Worm (Caenorhabditis elegans) whole organism, L1 larva: ENCODE measurements around the gene sel-1.

Experiments
- C04F5.9 ChIP-seq: sonication (generic microtip); optimal IDR thresholded peaks from 2 replicates; lab custom pipeline; 2016; ENCODE audit warnings: missing genetic modification characterization, missing compliant biosample characterization
- C16A3.4 ChIP-seq: fragments of 150-350 bp; optimal IDR thresholded peaks from 2 replicates; lab custom pipeline; 2014; ENCODE audit warnings: missing biosample characterization, missing genetic modification characterization
- Y116A8C.19 ChIP-seq: sonication (generic microtip); optimal IDR thresholded peaks from 2 replicates; lab custom pipeline; 2016; ENCODE audit warnings: missing compliant biosample characterization, missing genetic modification characterization, borderline replicate concordance
- aha-1 ChIP-seq: fragments of 150-350 bp; optimal IDR thresholded peaks from 2 replicates; lab custom pipeline; 2014; ENCODE audit warnings: missing biosample characterization, missing genetic modification characterization
- alr-1 ChIP-seq: fragments of 200-800 bp; sonication (Bioruptor generic); optimal IDR thresholded peaks from 2 replicates; lab custom pipeline; 2018; ENCODE audit warnings: borderline replicate concordance, mild to moderate bottlenecking, missing genetic modification characterization, missing compliant biosample characterization
- aly-2 ChIP-seq: fragments of 150-350 bp; optimal IDR thresholded peaks from 2 replicates; lab custom pipeline; 2014; ENCODE audit warnings: missing biosample characterization, missing genetic modification characterization
- ama-1 ChIP-seq: fragments of 150-350 bp; optimal IDR thresholded peaks from 2 replicates; lab custom pipeline; 2014
- blmp-1 ChIP-seq: fragments of 150-350 bp; optimal IDR thresholded peaks from 2 replicates; lab custom pipeline; 2014; ENCODE audit warnings: missing biosample characterization, missing genetic modification characterization
- ceh-82 ChIP-seq, 3 experiments: fragments of 150-350 bp in 1 of 3; sonication (generic microtip) in 2 of 3; optimal IDR thresholded peaks; 2 replicates each; lab custom pipeline; 2014 to 2017; ENCODE audit warnings: missing biosample characterization in 3 of 3, missing genetic modification characterization in 3 of 3
- ceh-90 ChIP-seq: sonication (generic microtip); optimal IDR thresholded peaks from 2 replicates; lab custom pipeline; 2016; ENCODE audit warnings: missing genetic modification characterization, missing compliant biosample characterization
- efl-1 ChIP-seq, 4 experiments: fragments of 150-350 bp; optimal IDR thresholded peaks in 3 of 4; peaks in 1 of 4; 1 replicate in 1 of 4; 2 replicates in 3 of 4; lab custom pipeline; 2014; ENCODE audit warnings: missing biosample characterization in 2 of 4, missing genetic modification characterization in 2 of 4, missing genetic modification reagents in 2 of 4
- egl-13 ChIP-seq: sonication (generic microtip); optimal IDR thresholded peaks from 2 replicates; lab custom pipeline; 2016; ENCODE audit warnings: missing genotype, missing genetic modification reagents, missing genetic modification characterization, missing compliant biosample characterization
- egl-27 ChIP-seq, 2 experiments: fragments of 150-350 bp in 1 of 2; sonication (generic microtip); optimal IDR thresholded peaks; 3 replicates each; lab custom pipeline; 2017 to 2018; ENCODE audit warnings: missing biosample characterization in 2 of 2, missing genetic modification characterization in 2 of 2, missing genetic modification reagents in 2 of 2
- elt-3 ChIP-seq, 6 experiments: fragments of 150-350 bp in 1 of 6; sonication (generic microtip); optimal IDR thresholded peaks; 2 replicates each; lab custom pipeline; 2017 to 2018; ENCODE audit warnings: missing biosample characterization in 6 of 6, missing genetic modification characterization in 6 of 6, inconsistent platforms in 1 of 6
- fkh-10 ChIP-seq: sonication (generic microtip); optimal IDR thresholded peaks from 2 replicates; lab custom pipeline; 2017; ENCODE audit warnings: missing biosample characterization, missing genetic modification reagents, missing genetic modification characterization
- fos-1 ChIP-seq: fragments of 150-350 bp; optimal IDR thresholded peaks from 2 replicates; lab custom pipeline; 2014; ENCODE audit warnings: missing biosample characterization, missing genetic modification characterization
- grh-1 ChIP-seq: fragments of 200-800 bp; sonication (Bioruptor generic); IDR thresholded peaks from 2 replicates; pipeline ENCODE4 v1.3.6; 2022; ENCODE audit warnings: missing genetic modification reagents, missing genetic modification characterization, missing compliant biosample characterization
- hlh-4 ChIP-seq: sonication (generic microtip); optimal IDR thresholded peaks from 2 replicates; lab custom pipeline; 2016; ENCODE audit warnings: mild to moderate bottlenecking, missing genetic modification characterization, missing compliant biosample characterization
- hpl-2 ChIP-seq: fragments of 150-350 bp; optimal IDR thresholded peaks from 2 replicates; lab custom pipeline; 2014; ENCODE audit warnings: missing biosample characterization, missing genetic modification reagents, missing genetic modification characterization
- isw-1 ChIP-seq: fragments of 200-800 bp; sonication (Bioruptor generic); IDR thresholded peaks from 2 replicates; pipeline ENCODE4 v1.3.6; 2022; ENCODE audit warnings: missing genetic modification characterization, missing compliant biosample characterization
- jun-1 ChIP-seq: fragments of 150-350 bp; optimal IDR thresholded peaks from 2 replicates; lab custom pipeline; 2014; ENCODE audit warnings: missing biosample characterization, missing genetic modification reagents, missing genetic modification characterization
- lin-13 ChIP-seq: fragments of 150-350 bp; optimal IDR thresholded peaks from 2 replicates; lab custom pipeline; 2014; ENCODE audit warnings: missing biosample characterization, missing genetic modification reagents, missing genetic modification characterization
- lin-14 ChIP-seq: fragments of 200-800 bp; sonication (Bioruptor generic); optimal IDR thresholded peaks from 2 replicates; lab custom pipeline; 2018; ENCODE audit warnings: mild to moderate bottlenecking, missing genetic modification characterization, moderate library complexity, missing compliant biosample characterization
- lin-15B ChIP-seq: fragments of 150-350 bp; sonication (generic microtip); optimal IDR thresholded peaks from 3 replicates; lab custom pipeline; 2014; ENCODE audit warnings: missing biosample characterization, missing genetic modification characterization
- lin-35 ChIP-seq, 2 experiments: fragments of 150-350 bp; optimal IDR thresholded peaks; 2 replicates each; lab custom pipeline; 2014; ENCODE audit warnings: missing biosample characterization in 2 of 2, missing genetic modification characterization in 2 of 2, missing genetic modification reagents in 2 of 2
- lsy-2 ChIP-seq, 2 experiments: fragments of 150-350 bp; optimal IDR thresholded peaks; 2 replicates each; lab custom pipeline; 2014; ENCODE audit warnings: missing biosample characterization in 2 of 2, missing genetic modification characterization in 2 of 2
- mab-9 ChIP-seq: fragments of 200-800 bp; sonication (Bioruptor generic); IDR thresholded peaks from 2 replicates; pipeline ENCODE4 v1.3.6; 2022; ENCODE audit warnings: missing genetic modification reagents, missing genetic modification characterization, missing compliant biosample characterization
- mdl-1 ChIP-seq, 2 experiments: fragments of 150-350 bp; optimal IDR thresholded peaks; 2 replicates each; lab custom pipeline; 2014 to 2017; ENCODE audit warnings: missing biosample characterization in 2 of 2, missing genetic modification characterization in 2 of 2, inconsistent platforms in 1 of 2
- mef-2 ChIP-seq: fragments of 150-350 bp; optimal IDR thresholded peaks from 2 replicates; lab custom pipeline; 2014; ENCODE audit warnings: missing biosample characterization, missing genetic modification characterization
- nhr-12 ChIP-seq: sonication (generic microtip); optimal IDR thresholded peaks from 2 replicates; lab custom pipeline; 2017; ENCODE audit warnings: missing biosample characterization, missing genetic modification characterization
- nhr-19 ChIP-seq: fragments of 200-800 bp; sonication (Bioruptor generic); conservative IDR thresholded peaks from 2 replicates; pipeline ENCODE4 v1.3.6; 2022; ENCODE audit warnings: missing genetic modification characterization, missing compliant biosample characterization
- nhr-20 ChIP-seq: sonication (generic microtip); optimal IDR thresholded peaks from 2 replicates; lab custom pipeline; 2016; ENCODE audit warnings: mild to moderate bottlenecking, missing genetic modification characterization, missing compliant biosample characterization
- nhr-47 ChIP-seq: sonication (generic microtip); optimal IDR thresholded peaks from 2 replicates; lab custom pipeline; 2016; ENCODE audit warnings: mild to moderate bottlenecking, missing genetic modification characterization, moderate library complexity, missing compliant biosample characterization
- nhr-71 ChIP-seq: sonication (generic microtip); optimal IDR thresholded peaks from 2 replicates; lab custom pipeline; 2016; ENCODE audit warnings: mild to moderate bottlenecking, missing genetic modification characterization, moderate library complexity, missing compliant biosample characterization
- nhr-84 ChIP-seq: sonication (generic microtip); optimal IDR thresholded peaks from 2 replicates; lab custom pipeline; 2017; ENCODE audit warnings: missing biosample characterization, missing genetic modification characterization
- nhr-85 ChIP-seq: sonication (generic microtip); peaks from one replicate; lab custom pipeline; 2016; ENCODE audit warnings: missing genetic modification characterization, inconsistent platforms, missing compliant biosample characterization
- nhr-90 ChIP-seq: sonication (generic microtip); optimal IDR thresholded peaks from 2 replicates; lab custom pipeline; 2016; ENCODE audit warnings: mild to moderate bottlenecking, missing genetic modification characterization, missing compliant biosample characterization; ENCODE audit not compliant: poor library complexity
- pax-3 ChIP-seq: fragments of 200-800 bp; sonication (Bioruptor generic); optimal IDR thresholded peaks from 2 replicates; lab custom pipeline; 2018; ENCODE audit warnings: mild to moderate bottlenecking, missing genetic modification characterization, moderate library complexity, missing compliant biosample characterization
- skn-1 ChIP-seq: fragments of 150-350 bp; optimal IDR thresholded peaks from 2 replicates; lab custom pipeline; 2014; ENCODE audit warnings: missing biosample characterization, missing genetic modification characterization
- snu-23 ChIP-seq: sonication (generic microtip); optimal IDR thresholded peaks from 2 replicates; lab custom pipeline; 2016; ENCODE audit warnings: missing genetic modification characterization, missing compliant biosample characterization
- tbx-2 ChIP-seq: sonication (generic microtip); optimal IDR thresholded peaks from 2 replicates; lab custom pipeline; 2016; ENCODE audit warnings: missing genetic modification characterization, missing compliant biosample characterization
- tlp-1 ChIP-seq: fragments of 150-350 bp; optimal IDR thresholded peaks from 2 replicates; lab custom pipeline; 2014; ENCODE audit warnings: missing biosample characterization, missing genetic modification characterization
- unc-86 ChIP-seq: sonication (generic microtip); optimal IDR thresholded peaks from 2 replicates; lab custom pipeline; 2016; ENCODE audit warnings: missing genetic modification characterization, missing compliant biosample characterization
- unc-98 ChIP-seq: fragments of 200-800 bp; sonication (Bioruptor generic); IDR thresholded peaks from 2 replicates; pipeline ENCODE4 v1.3.6; 2022; ENCODE audit warnings: missing genetic modification characterization, missing compliant biosample characterization
- vab-15 ChIP-seq: sonication (generic microtip); optimal IDR thresholded peaks from 2 replicates; lab custom pipeline; 2017; ENCODE audit warnings: missing genotype, mild to moderate bottlenecking, missing genetic modification characterization, missing compliant biosample characterization
- zag-1 ChIP-seq: fragments of 150-350 bp; optimal IDR thresholded peaks from 2 replicates; lab custom pipeline; 2014; ENCODE audit warnings: missing biosample characterization, missing genetic modification characterization
- ztf-11 ChIP-seq, 2 experiments: sonication (generic microtip); optimal IDR thresholded peaks; 2 replicates each; lab custom pipeline; 2016 to 2017; ENCODE audit warnings: missing genetic modification characterization in 2 of 2, missing biosample characterization in 1 of 2, missing compliant biosample characterization in 1 of 2
- ztf-4 ChIP-seq: fragments of 150-350 bp; optimal IDR thresholded peaks from 2 replicates; lab custom pipeline; 2014; ENCODE audit warnings: missing biosample characterization, missing genetic modification characterization

sel-1 gene

DNA sequence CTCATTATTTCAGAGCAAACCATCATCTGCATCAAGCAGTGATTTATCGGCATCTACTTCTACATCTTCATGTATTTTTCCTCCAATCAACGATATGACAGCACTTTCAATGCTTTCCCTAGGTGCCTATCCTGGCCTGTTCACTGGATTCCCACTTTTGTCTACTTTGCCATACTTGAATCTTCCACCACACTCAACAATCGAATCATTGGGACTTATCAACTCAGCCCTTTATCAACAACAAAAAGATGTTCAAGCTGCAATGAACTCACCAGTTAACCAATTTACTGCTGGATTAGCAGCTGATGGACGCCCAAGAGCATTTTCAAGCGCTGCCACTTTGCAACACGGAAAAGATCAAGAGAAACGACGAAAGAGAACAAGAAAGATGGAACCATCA lies 19.3 kb upstream of the sel-1 start:
- no peak for TF ChIP-seq blmp-1
- no peak for TF ChIP-seq hpl-2
- no peak for TF ChIP-seq isw-1 (GFP tag; lab: Robert Waterston, UW)
- no peak for TF ChIP-seq Y116A8C.19 (tag; lab: Kevin White, UChicago)
- TF ChIP-seq, all 84 proteins: peak for 0

DNA sequence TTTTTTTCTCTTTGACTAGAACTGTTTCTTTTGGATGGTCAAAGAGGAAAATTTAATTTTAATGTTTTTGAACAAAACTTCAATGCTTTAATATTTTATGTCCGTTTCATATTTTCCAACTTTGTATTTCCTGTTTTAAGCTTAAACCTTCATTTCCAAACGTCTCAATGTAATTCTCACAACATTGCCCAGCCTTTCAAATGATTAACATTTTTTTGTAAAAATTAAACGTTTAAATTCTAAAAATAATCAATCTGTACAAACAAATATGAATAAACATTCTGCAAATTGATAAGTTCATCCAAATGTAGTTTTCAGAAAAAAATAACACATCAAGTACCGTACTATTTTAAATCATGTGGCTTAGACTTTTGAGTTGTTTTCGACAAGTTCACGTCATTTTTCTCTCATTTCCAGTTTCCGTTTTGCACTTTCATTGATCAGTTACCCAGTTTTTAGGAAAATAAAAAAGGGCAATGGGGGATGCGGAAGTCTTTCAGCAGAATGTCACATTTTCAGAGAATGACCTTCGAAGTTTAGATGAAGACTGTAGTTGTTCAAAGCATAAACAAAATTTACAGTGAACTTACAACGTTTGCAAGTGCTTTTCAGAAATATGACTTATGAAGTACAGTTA lies 17.7 kb upstream of the sel-1 start:
- TF ChIP-seq lsy-2 (tag; optimal IDR thresholded peaks at IDR 0.05; lab: Kevin White, UChicago) (peak in 1 of 2 experiments; percentile 2), egl-13 (tag; lab: Kevin White, UChicago) (no peak)

DNA sequence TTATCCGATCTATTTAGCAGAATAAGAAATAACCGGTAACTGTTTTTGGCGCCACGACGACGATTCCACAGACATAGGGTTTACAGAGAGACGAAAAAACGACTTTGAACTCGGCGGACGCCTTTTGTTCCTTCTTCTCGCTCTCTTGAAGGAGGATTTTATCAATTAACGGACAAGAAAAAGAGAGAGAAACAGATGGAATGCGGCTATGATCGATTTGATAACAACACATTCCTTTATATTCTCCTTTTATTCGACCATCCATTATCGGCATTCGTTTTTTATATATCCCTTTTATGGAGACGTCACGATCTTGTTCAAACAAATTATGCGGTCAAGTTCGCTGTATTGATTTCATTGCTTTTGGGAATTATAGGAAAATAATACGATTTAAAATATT lies 11.7 kb upstream of the sel-1 start:
- no peak for TF ChIP-seq C04F5.9
- TF ChIP-seq pax-3 (tag; lab: Kevin White, UChicago) = peak; percentile 48
- no peak for TF ChIP-seq jun-1
- no peak for TF ChIP-seq mab-9
- no peak for TF ChIP-seq ceh-90 (tag; lab: Kevin White, UChicago)
- peak; percentile 93 for TF ChIP-seq nhr-85
- no peak for TF ChIP-seq lin-15B (tag; lab: Kevin White, UChicago)
- TF ChIP-seq zag-1 (tag; lab: Kevin White, UChicago) = no peak
- peak; percentile 39 for TF ChIP-seq ztf-4 (tag; lab: Kevin White, UChicago)
- no peak for TF ChIP-seq ceh-82 (tag; optimal IDR thresholded peaks at IDR 0.05; lab: Kevin White, UChicago)
- TF ChIP-seq lsy-2 (tag; optimal IDR thresholded peaks at IDR 0.05; lab: Kevin White, UChicago) = peak in 1 of 2 experiments; percentile 56
- TF ChIP-seq C16A3.4 = peak; percentile 38
- no peak for TF ChIP-seq egl-27 (tag; optimal IDR thresholded peaks at IDR 0.05; lab: Kevin White, UChicago)
- TF ChIP-seq aly-2 (tag; lab: Kevin White, UChicago) = peak; percentile 65
- TF ChIP-seq nhr-84 (tag; lab: Kevin White, UChicago) = no peak
- peak; percentile 4 to 90 (median 66) for TF ChIP-seq elt-3 (tag; optimal IDR thresholded peaks at IDR 0.05; lab: Kevin White, UChicago)
- TF ChIP-seq nhr-71 (tag; lab: Kevin White, UChicago) = peak; percentile 66
- peak in 1 of 2 experiments; percentile 2 for TF ChIP-seq efl-1 (optimal IDR thresholded peaks at IDR 0.05; lab: Kevin White, UChicago)
- peak in 1 of 2 experiments; percentile 92 for TF ChIP-seq efl-1 (GFP tag; optimal IDR thresholded peaks at IDR 0.05 in 1 of 2; lab: Kevin White, UChicago)
- TF ChIP-seq vab-15 (tag; lab: Kevin White, UChicago) = no peak
- TF ChIP-seq tbx-2 (tag; lab: Kevin White, UChicago) = peak; percentile 46
- TF ChIP-seq ztf-11 (tag; optimal IDR thresholded peaks at IDR 0.05; lab: Kevin White, UChicago) = no peak
- peak; percentile 92 for TF ChIP-seq ama-1 (lab: Kevin White, UChicago)
- no peak for TF ChIP-seq aha-1
- TF ChIP-seq mdl-1 (tag; optimal IDR thresholded peaks at IDR 0.05; lab: Kevin White, UChicago) = peak in 1 of 2 experiments; percentile 16
- peak; percentile 54 for TF ChIP-seq nhr-20 (tag; lab: Kevin White, UChicago)
- peak in 1 of 2 experiments; percentile 55 for TF ChIP-seq lin-35 (GFP tag; optimal IDR thresholded peaks at IDR 0.05; lab: Kevin White, UChicago)
- TF ChIP-seq mef-2 (tag; lab: Kevin White, UChicago) = no peak
- TF ChIP-seq grh-1 (GFP tag; lab: Robert Waterston, UW) = peak; percentile 59
- TF ChIP-seq nhr-90 (tag; lab: Kevin White, UChicago) = peak; percentile 50
- no peak for TF ChIP-seq nhr-12 (tag; lab: Kevin White, UChicago)
- TF ChIP-seq unc-86 = no peak
- TF ChIP-seq nhr-19 (GFP tag; lab: Robert Waterston, UW) = peak; percentile 54
- peak; percentile 39 for TF ChIP-seq nhr-47 (tag; lab: Kevin White, UChicago)
- peak; percentile 16 for TF ChIP-seq fos-1 (tag; lab: Kevin White, UChicago)
- peak; percentile 30 for TF ChIP-seq snu-23 (GFP tag; lab: Kevin White, UChicago)
- no peak for TF ChIP-seq fkh-10 (GFP tag; lab: Kevin White, UChicago)
- TF ChIP-seq tlp-1 (tag; lab: Kevin White, UChicago) = no peak
- no peak for TF ChIP-seq skn-1 (tag; lab: Kevin White, UChicago)
- TF ChIP-seq lin-13 (GFP tag; lab: Kevin White, UChicago) = peak; percentile 52
- peak; percentile 76 for TF ChIP-seq blmp-1
- no peak for TF ChIP-seq hlh-4 (tag; lab: Kevin White, UChicago)
- TF ChIP-seq unc-98 = no peak
- no peak for TF ChIP-seq alr-1
- TF ChIP-seq lin-14 (GFP tag; lab: Kevin White, UChicago) = peak; percentile 55
